Fruit fly (Drosophila melanogaster) whole organism, embryonic: ENCODE measurements around the gene Dlip2.

Source experiments
- CG1233 ChIP-seq: fragments of 200-800 bp; sonication (Bioruptor generic); optimal IDR thresholded peaks from 4 replicates; lab custom pipeline; 2018; ENCODE audit warnings: missing biosample characterization, mild to moderate bottlenecking, missing genetic modification characterization
- CG34224 ChIP-seq: fragments of 200-800 bp; sonication (Bioruptor generic); IDR thresholded peaks from 3 replicates; pipeline ENCODE4 v1.3.6; 2022; ENCODE audit warnings: missing biosample characterization, missing genetic modification characterization; ENCODE audit not compliant: partially characterized antibody

- TF ChIP-seq CG34224 (GFP tag; lab: Robert Waterston, UW) (no peak), CG1233 (GFP tag; lab: Kevin White, UChicago) (no peak)
These were observed 4.2 kb downstream of the Dlip2 start for dm6 chr3R:4641254-4641573.
